Worm (Caenorhabditis elegans) whole organism, L1 larva: ENCODE results near the gene F10E9.1.

ENCODE experiments used
- C04F5.9 ChIP-seq: sonication (generic microtip); optimal IDR thresholded peaks from 2 replicates; lab custom pipeline; 2016; ENCODE audit warnings: missing genetic modification characterization, missing compliant biosample characterization
- C16A3.4 ChIP-seq: fragments of 150-350 bp; optimal IDR thresholded peaks from 2 replicates; lab custom pipeline; 2014; ENCODE audit warnings: missing biosample characterization, missing genetic modification characterization
- F16B12.6 ChIP-seq: fragments of 150-350 bp; optimal IDR thresholded peaks from 2 replicates; lab custom pipeline; 2014; ENCODE audit warnings: missing biosample characterization, missing genetic modification characterization
- aha-1 ChIP-seq: fragments of 150-350 bp; optimal IDR thresholded peaks from 2 replicates; lab custom pipeline; 2014; ENCODE audit warnings: missing biosample characterization, missing genetic modification characterization
- alr-1 ChIP-seq: fragments of 200-800 bp; sonication (Bioruptor generic); optimal IDR thresholded peaks from 2 replicates; lab custom pipeline; 2018; ENCODE audit warnings: borderline replicate concordance, mild to moderate bottlenecking, missing genetic modification characterization, missing compliant biosample characterization
- blmp-1 ChIP-seq: fragments of 150-350 bp; optimal IDR thresholded peaks from 2 replicates; lab custom pipeline; 2014; ENCODE audit warnings: missing biosample characterization, missing genetic modification characterization
- ceh-82 ChIP-seq, 3 experiments: fragments of 150-350 bp in 1 of 3; sonication (generic microtip) in 2 of 3; optimal IDR thresholded peaks; 2 replicates each; lab custom pipeline; 2014 to 2017; ENCODE audit warnings: missing biosample characterization in 3 of 3, missing genetic modification characterization in 3 of 3
- ceh-88 ChIP-seq: fragments of 200-800 bp; sonication (Bioruptor generic); IDR thresholded peaks from 2 replicates; pipeline ENCODE4 v1.3.6; 2022; ENCODE audit warnings: missing genetic modification characterization, missing compliant biosample characterization
- ces-1 ChIP-seq: fragments of 150-350 bp; optimal IDR thresholded peaks from 2 replicates; lab custom pipeline; 2014; ENCODE audit warnings: missing biosample characterization, missing genetic modification reagents, missing genetic modification characterization
- dpl-1 ChIP-seq, 3 experiments: fragments of 150-350 bp in 2 of 3; sonication (generic microtip) in 1 of 3; optimal IDR thresholded peaks; 2 replicates each; lab custom pipeline; 2014 to 2017; ENCODE audit warnings: missing biosample characterization in 3 of 3, missing genetic modification characterization in 3 of 3, missing genetic modification reagents in 3 of 3
- efl-1 ChIP-seq, 4 experiments: fragments of 150-350 bp; optimal IDR thresholded peaks in 3 of 4; peaks in 1 of 4; 1 replicate in 1 of 4; 2 replicates in 3 of 4; lab custom pipeline; 2014; ENCODE audit warnings: missing biosample characterization in 2 of 4, missing genetic modification characterization in 2 of 4, missing genetic modification reagents in 2 of 4
- elt-2 ChIP-seq: sonication (generic microtip); optimal IDR thresholded peaks from 2 replicates; lab custom pipeline; 2016; ENCODE audit warnings: missing genetic modification characterization, mild to moderate bottlenecking, inconsistent platforms, missing compliant biosample characterization, missing genetic modification reagents
- grh-1 ChIP-seq: fragments of 200-800 bp; sonication (Bioruptor generic); IDR thresholded peaks from 2 replicates; pipeline ENCODE4 v1.3.6; 2022; ENCODE audit warnings: missing genetic modification reagents, missing genetic modification characterization, missing compliant biosample characterization
- hlh-4 ChIP-seq: sonication (generic microtip); optimal IDR thresholded peaks from 2 replicates; lab custom pipeline; 2016; ENCODE audit warnings: mild to moderate bottlenecking, missing genetic modification characterization, missing compliant biosample characterization
- irx-1 ChIP-seq: sonication (generic microtip); optimal IDR thresholded peaks from 2 replicates; lab custom pipeline; 2016; ENCODE audit warnings: missing genetic modification characterization, missing compliant biosample characterization
- isw-1 ChIP-seq: fragments of 200-800 bp; sonication (Bioruptor generic); IDR thresholded peaks from 2 replicates; pipeline ENCODE4 v1.3.6; 2022; ENCODE audit warnings: missing genetic modification characterization, missing compliant biosample characterization
- lin-13 ChIP-seq: fragments of 150-350 bp; optimal IDR thresholded peaks from 2 replicates; lab custom pipeline; 2014; ENCODE audit warnings: missing biosample characterization, missing genetic modification reagents, missing genetic modification characterization
- lin-35 ChIP-seq, 2 experiments: fragments of 150-350 bp; optimal IDR thresholded peaks; 2 replicates each; lab custom pipeline; 2014; ENCODE audit warnings: missing biosample characterization in 2 of 2, missing genetic modification characterization in 2 of 2, missing genetic modification reagents in 2 of 2
- lir-3 ChIP-seq: sonication (generic microtip); optimal IDR thresholded peaks from 2 replicates; lab custom pipeline; 2016; ENCODE audit warnings: mild to moderate bottlenecking, missing genetic modification characterization, moderate library complexity, missing compliant biosample characterization; ENCODE audit not compliant: poor library complexity
- lsy-2 ChIP-seq, 2 experiments: fragments of 150-350 bp; optimal IDR thresholded peaks; 2 replicates each; lab custom pipeline; 2014; ENCODE audit warnings: missing biosample characterization in 2 of 2, missing genetic modification characterization in 2 of 2
- mdl-1 ChIP-seq, 2 experiments: fragments of 150-350 bp; optimal IDR thresholded peaks; 2 replicates each; lab custom pipeline; 2014 to 2017; ENCODE audit warnings: missing biosample characterization in 2 of 2, missing genetic modification characterization in 2 of 2, inconsistent platforms in 1 of 2
- nhr-12 ChIP-seq: sonication (generic microtip); optimal IDR thresholded peaks from 2 replicates; lab custom pipeline; 2017; ENCODE audit warnings: missing biosample characterization, missing genetic modification characterization
- nhr-20 ChIP-seq: sonication (generic microtip); optimal IDR thresholded peaks from 2 replicates; lab custom pipeline; 2016; ENCODE audit warnings: mild to moderate bottlenecking, missing genetic modification characterization, missing compliant biosample characterization
- nhr-28 ChIP-seq: fragments of 150-350 bp; optimal IDR thresholded peaks from 2 replicates; lab custom pipeline; 2014; ENCODE audit warnings: missing biosample characterization, missing genetic modification characterization
- nhr-47 ChIP-seq: sonication (generic microtip); optimal IDR thresholded peaks from 2 replicates; lab custom pipeline; 2016; ENCODE audit warnings: mild to moderate bottlenecking, missing genetic modification characterization, moderate library complexity, missing compliant biosample characterization
- nhr-84 ChIP-seq: sonication (generic microtip); optimal IDR thresholded peaks from 2 replicates; lab custom pipeline; 2017; ENCODE audit warnings: missing biosample characterization, missing genetic modification characterization
- nhr-85 ChIP-seq: sonication (generic microtip); peaks from one replicate; lab custom pipeline; 2016; ENCODE audit warnings: missing genetic modification characterization, inconsistent platforms, missing compliant biosample characterization
- rnt-1 ChIP-seq: sonication (generic microtip); optimal IDR thresholded peaks from 2 replicates; lab custom pipeline; 2016; ENCODE audit warnings: mild to moderate bottlenecking, missing genetic modification characterization, moderate library complexity, missing compliant biosample characterization
- skn-1 ChIP-seq: fragments of 150-350 bp; optimal IDR thresholded peaks from 2 replicates; lab custom pipeline; 2014; ENCODE audit warnings: missing biosample characterization, missing genetic modification characterization
- snpc-4 ChIP-seq: fragments of 150-350 bp; optimal IDR thresholded peaks from 2 replicates; lab custom pipeline; 2014; ENCODE audit warnings: missing biosample characterization, missing genetic modification characterization
- snu-23 ChIP-seq: sonication (generic microtip); optimal IDR thresholded peaks from 2 replicates; lab custom pipeline; 2016; ENCODE audit warnings: missing genetic modification characterization, missing compliant biosample characterization
- sox-4 ChIP-seq: sonication (generic microtip); optimal IDR thresholded peaks from 2 replicates; lab custom pipeline; 2016; ENCODE audit warnings: missing genetic modification characterization, missing compliant biosample characterization
- sup-37 ChIP-seq: fragments of 200-800 bp; sonication (Bioruptor generic); optimal IDR thresholded peaks from 2 replicates; lab custom pipeline; 2018; ENCODE audit warnings: mild to moderate bottlenecking, missing genetic modification characterization, missing compliant biosample characterization
- swsn-7 ChIP-seq: sonication (generic microtip); optimal IDR thresholded peaks from 2 replicates; lab custom pipeline; 2016; ENCODE audit warnings: missing genetic modification characterization, missing compliant biosample characterization
- tbx-2 ChIP-seq: sonication (generic microtip); optimal IDR thresholded peaks from 2 replicates; lab custom pipeline; 2016; ENCODE audit warnings: missing genetic modification characterization, missing compliant biosample characterization
- unc-30 ChIP-seq: sonication (generic microtip); optimal IDR thresholded peaks from 2 replicates; lab custom pipeline; 2017; ENCODE audit warnings: missing biosample characterization, missing genetic modification characterization
- unc-62 ChIP-seq: fragments of 150-350 bp; optimal IDR thresholded peaks from 2 replicates; lab custom pipeline; 2014; ENCODE audit warnings: missing biosample characterization, missing genetic modification reagents, missing genetic modification characterization
- unc-86 ChIP-seq: sonication (generic microtip); optimal IDR thresholded peaks from 2 replicates; lab custom pipeline; 2016; ENCODE audit warnings: missing genetic modification characterization, missing compliant biosample characterization
- unc-98 ChIP-seq: fragments of 200-800 bp; sonication (Bioruptor generic); IDR thresholded peaks from 2 replicates; pipeline ENCODE4 v1.3.6; 2022; ENCODE audit warnings: missing genetic modification characterization, missing compliant biosample characterization
- vab-15 ChIP-seq: sonication (generic microtip); optimal IDR thresholded peaks from 2 replicates; lab custom pipeline; 2017; ENCODE audit warnings: missing genotype, mild to moderate bottlenecking, missing genetic modification characterization, missing compliant biosample characterization

F10E9.1 gene

ce11 chrIII:8308238-8308637 is 14.7 kb upstream of the F10E9.1 start, which contains the start of gene F10E9.4:
F10E9.4 (plus strand) TSS chrIII:8308538.
- TF ChIP-seq nhr-47 (tag; lab: Kevin White, UChicago) (no peak), nhr-12 (tag; lab: Kevin White, UChicago) (no peak), aha-1 (no peak)
- TF ChIP-seq, all 84 proteins: peak for 0

- no peak for TF ChIP-seq snpc-4 (tag; lab: Kevin White, UChicago)
- TF ChIP-seq ceh-82 (tag; optimal IDR thresholded peaks at IDR 0.05; lab: Kevin White, UChicago), result no peak
- TF ChIP-seq lir-3 (tag; lab: Kevin White, UChicago), result no peak
- peak in 2 of 3 experiments; percentile 36 to 55 for TF ChIP-seq dpl-1 (GFP tag; optimal IDR thresholded peaks at IDR 0.05; lab: Kevin White, UChicago)
- TF ChIP-seq elt-2 (tag; lab: Kevin White, UChicago), result no peak
- TF ChIP-seq irx-1 (tag; lab: Kevin White, UChicago), result no peak
- TF ChIP-seq lsy-2 (tag; optimal IDR thresholded peaks at IDR 0.05; lab: Kevin White, UChicago), result peak; percentile 80 to 97
- TF ChIP-seq nhr-28, result no peak
- TF ChIP-seq ces-1, result no peak
- TF ChIP-seq nhr-84 (tag; lab: Kevin White, UChicago), result no peak
- no peak for TF ChIP-seq isw-1 (GFP tag; lab: Robert Waterston, UW)
- peak; percentile 27 for TF ChIP-seq rnt-1 (tag; lab: Kevin White, UChicago)
- TF ChIP-seq alr-1 (tag; lab: Kevin White, UChicago), result no peak
- TF ChIP-seq vab-15 (tag; lab: Kevin White, UChicago), result no peak
- no peak for TF ChIP-seq mdl-1 (tag; optimal IDR thresholded peaks at IDR 0.05; lab: Kevin White, UChicago)
- no peak for TF ChIP-seq unc-30 (tag; lab: Kevin White, UChicago)
- no peak for TF ChIP-seq sox-4 (tag; lab: Kevin White, UChicago)
- TF ChIP-seq snu-23 (GFP tag; lab: Kevin White, UChicago), result peak; percentile 23
- no peak for TF ChIP-seq grh-1 (GFP tag; lab: Robert Waterston, UW)
- TF ChIP-seq C16A3.4, result peak; percentile 3
- no peak for TF ChIP-seq tbx-2 (tag; lab: Kevin White, UChicago)
- no peak for TF ChIP-seq unc-86 (tag; lab: Kevin White, UChicago)
- peak; percentile 21 for TF ChIP-seq skn-1 (tag; lab: Kevin White, UChicago)
- no peak for TF ChIP-seq C04F5.9
- no peak for TF ChIP-seq lin-13 (GFP tag; lab: Kevin White, UChicago)
- TF ChIP-seq ceh-88, result no peak
- no peak for TF ChIP-seq nhr-20
- TF ChIP-seq nhr-85 (tag; lab: Kevin White, UChicago), result peak; percentile 78
- TF ChIP-seq lin-35 (GFP tag; optimal IDR thresholded peaks at IDR 0.05; lab: Kevin White, UChicago), result peak; percentile 3 to 72
- peak; percentile 50 for TF ChIP-seq blmp-1 (tag; lab: Kevin White, UChicago)
- no peak for TF ChIP-seq nhr-12 (tag; lab: Kevin White, UChicago)
- no peak for TF ChIP-seq unc-62 (GFP tag; lab: Kevin White, UChicago)
- TF ChIP-seq unc-98 (GFP tag; lab: Robert Waterston, UW), result no peak
- TF ChIP-seq F16B12.6 (tag; lab: Kevin White, UChicago), result no peak
- TF ChIP-seq sup-37 (GFP tag; lab: Kevin White, UChicago), result no peak
- no peak for TF ChIP-seq swsn-7
- no peak for TF ChIP-seq hlh-4 (tag; lab: Kevin White, UChicago)
- TF ChIP-seq efl-1 (optimal IDR thresholded peaks at IDR 0.05; lab: Kevin White, UChicago), result peak; percentile 42 to 58
- peak; percentile 16 to 86 for TF ChIP-seq efl-1 (GFP tag; optimal IDR thresholded peaks at IDR 0.05 in 1 of 2; lab: Kevin White, UChicago)
Observed at ce11 chrIII:8310239-8311057, 12.5 kb upstream of the F10E9.1 start, which contains the start of gene F10E9.3. F10E9.3 (plus strand) TSS chrIII:8311007.
